Fruit fly (Drosophila melanogaster): Measurements from ENCODE around the gene Blos4.

Gene Blos4

DNA sequence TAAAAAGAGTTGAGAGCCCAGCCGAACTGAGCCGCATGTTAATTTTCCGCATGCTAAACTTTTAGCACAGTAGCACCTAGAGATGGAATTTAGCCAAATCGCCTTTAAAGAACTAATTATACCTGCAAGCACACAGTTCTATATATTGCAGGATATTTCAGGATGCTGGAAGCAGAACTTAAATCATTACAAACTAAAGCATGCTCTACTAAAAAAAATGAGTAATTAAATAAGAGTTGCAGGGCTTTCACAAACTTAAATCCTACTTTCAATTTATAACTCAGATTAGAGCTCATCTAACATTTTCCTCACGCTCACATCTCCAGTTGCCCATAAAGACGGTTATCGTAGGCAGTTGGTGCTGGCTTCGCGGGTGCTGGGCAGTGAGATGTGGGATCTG is 45.8 kb downstream of the Blos4 start:
- no peak for TF ChIP-seq CG33017 (tag; optimal IDR thresholded peaks at IDR 0.05)
- TF ChIP-seq CG11617 (GFP tag; optimal IDR thresholded peaks at IDR 0.05), result no peak

- TF ChIP-seq CG33017 (tag; optimal IDR thresholded peaks at IDR 0.05) (no peak), Mnt (GFP tag; optimal IDR thresholded peaks at IDR 0.05) (no peak), kay (GFP tag; ENCODE audit: borderline replicate concordance) (no peak)
These were observed 48.5 kb downstream of the Blos4 start for dm6 chr3L:10927349-10927748.

- no peak for TF ChIP-seq CG33017 (tag; optimal IDR thresholded peaks at IDR 0.05)
- TF ChIP-seq CG7101 (tag; optimal IDR thresholded peaks at IDR 0.05), result no peak
- no peak for TF ChIP-seq kay (GFP tag; ENCODE audit: borderline replicate concordance)
- no peak for TF ChIP-seq CG14711 (tag; optimal IDR thresholded peaks at IDR 0.05)
- TF ChIP-seq ovo (GFP tag; optimal IDR thresholded peaks at IDR 0.05), result no peak
- TF ChIP-seq CG5204 (GFP tag; optimal IDR thresholded peaks at IDR 0.05), result no peak
- no peak for TF ChIP-seq CG1620 (GFP tag; optimal IDR thresholded peaks at IDR 0.05)
These were observed 49.1 kb downstream of the Blos4 start for dm6 chr3L:10927953-10928352.

DNA sequence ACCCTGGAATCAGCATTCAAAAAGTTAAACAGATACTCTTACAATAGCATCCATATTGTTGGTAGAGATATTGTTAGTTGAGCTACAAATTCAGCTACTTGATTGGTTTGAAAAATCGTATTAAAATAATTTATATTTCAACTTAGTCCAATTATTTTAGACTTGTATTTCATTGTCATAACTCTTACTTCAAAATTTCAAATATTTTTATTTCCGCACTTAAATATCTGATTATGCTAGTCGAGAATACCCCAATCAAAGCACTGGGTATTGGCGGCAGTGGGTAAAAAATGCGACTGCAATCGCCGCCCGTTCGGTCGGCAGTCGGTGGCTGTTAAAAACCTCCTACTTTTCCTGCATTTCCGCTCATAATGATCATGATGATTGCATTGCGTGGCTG is 49.9 kb downstream of the Blos4 start:
- TF ChIP-seq CG7101 (tag; optimal IDR thresholded peaks at IDR 0.05), result no peak
- no peak for TF ChIP-seq cnc (optimal IDR thresholded peaks at IDR 0.05)
- no peak for TF ChIP-seq CG14711 (tag; optimal IDR thresholded peaks at IDR 0.05)
- no peak for TF ChIP-seq CG1620 (GFP tag; optimal IDR thresholded peaks at IDR 0.05)
- no peak for TF ChIP-seq toe (GFP tag; optimal IDR thresholded peaks at IDR 0.05)
- TF ChIP-seq Mnt (GFP tag; optimal IDR thresholded peaks at IDR 0.05), result no peak
- TF ChIP-seq kay (GFP tag; ENCODE audit: borderline replicate concordance), result no peak
- no peak for TF ChIP-seq CG33017 (tag; optimal IDR thresholded peaks at IDR 0.05)
- no peak for TF ChIP-seq tj (GFP tag; optimal IDR thresholded peaks at IDR 0.05)
- no peak for TF ChIP-seq Hr96 (GFP tag; optimal IDR thresholded peaks at IDR 0.05)
- TF ChIP-seq CG11617 (GFP tag; optimal IDR thresholded peaks at IDR 0.05), result no peak
- TF ChIP-seq CG5204 (GFP tag; optimal IDR thresholded peaks at IDR 0.05), result no peak

All from whole organism, adult.